Fruit fly (Drosophila melanogaster) S2 (cell line): ENCODE results near the gene MICU1.

Experiments
- CG8478 ChIP-seq: fragments of >200 bp; optimal IDR thresholded peaks from 2 replicates; lab custom pipeline; 2018
- CTCF ChIP-seq, 2 experiments: fragments of >200 bp; optimal IDR thresholded peaks; 2 replicates each; lab custom pipeline; 2018

- TF ChIP-seq CTCF (optimal IDR thresholded peaks at IDR 0.05; lab: Kevin White, UChicago) (no peak), CG8478 (lab: Kevin White, UChicago) (no peak)
Measured at dm6 chr2L:7189674-7190073, 7.6 kb downstream of the MICU1 start, which contains the start of gene CG4496.
